Worm (Caenorhabditis elegans) whole organism, late embryonic: ENCODE results near the gene K09D9.14.

Experiments
- ceh-48 ChIP-seq: sonication (generic microtip); optimal IDR thresholded peaks from 2 replicates; lab custom pipeline; 2016; ENCODE audit warnings: missing genetic modification characterization, inconsistent platforms, missing compliant biosample characterization
- fkh-6 ChIP-seq: sonication (generic microtip); optimal IDR thresholded peaks from 2 replicates; lab custom pipeline; 2016; ENCODE audit warnings: missing genetic modification characterization, missing compliant biosample characterization

ce11 chrV:4031319-4031718 lies 9.6 kb upstream of the K09D9.14 start, which contains the start of gene cyp-35A4:
- TF ChIP-seq fkh-6 (no peak), ceh-48 (no peak)
